Worm (Caenorhabditis elegans) whole organism, midembryonic: ENCODE results near the gene F58A4.1.

Experiments
- cog-1 ChIP-seq: sonication (generic microtip); optimal IDR thresholded peaks from 2 replicates; lab custom pipeline; 2016; ENCODE audit warnings: missing genetic modification characterization, missing compliant biosample characterization
- klf-2 ChIP-seq: fragments of 200-800 bp; sonication (Bioruptor generic); conservative IDR thresholded peaks from 2 replicates; pipeline ENCODE4 v1.3.6; 2022; ENCODE audit warnings: missing genetic modification reagents, missing genetic modification characterization, missing compliant biosample characterization
- ref-1 ChIP-seq: fragments of 200-800 bp; sonication (Bioruptor generic); conservative IDR thresholded peaks from 2 replicates; pipeline ENCODE4 v1.3.6; 2022; ENCODE audit warnings: missing genetic modification reagents, missing genetic modification characterization, missing compliant biosample characterization

- TF ChIP-seq cog-1 (tag; lab: Kevin White, UChicago) (no peak), ref-1 (GFP tag; lab: Robert Waterston, UW) (no peak), klf-2 (GFP tag; lab: Robert Waterston, UW) (no peak)
Observed at ce11 chrIII:9580039-9580891, 18.0 kb upstream of the F58A4.1 start, which contains the start of gene ced-7.
